Fruit fly (Drosophila melanogaster): ENCODE results near the gene Abd-B.

- no peak for TF ChIP-seq CG8478 (optimal IDR thresholded peaks at IDR 0.05)
- TF ChIP-seq psq (optimal IDR thresholded peaks at IDR 0.05): no peak
- no peak for TF ChIP-seq usp (GFP tag; optimal IDR thresholded peaks at IDR 0.05)
- no peak for TF ChIP-seq Dll (optimal IDR thresholded peaks at IDR 0.05)
- no peak for TF ChIP-seq EcR (GFP tag; optimal IDR thresholded peaks at IDR 0.05)
- TF ChIP-seq pan (optimal IDR thresholded peaks at IDR 0.05): no peak
These were observed 10.2 kb upstream of the Abd-B start, which contains the start of gene AhcyL2 for dm6 chr3R:16982108-16982707.
